Worm (Caenorhabditis elegans) whole organism, mixed stage, embryonic: Measurements from ENCODE around the gene asns-1.

ENCODE experiments used
- elt-1 ChIP-seq: sonication (generic microtip); optimal IDR thresholded peaks from 2 replicates; lab custom pipeline; 2017; ENCODE audit warnings: missing genetic modification characterization, mild to moderate bottlenecking, missing compliant biosample characterization, antibody characterized with exemption, moderate library complexity, borderline replicate concordance; ENCODE audit not compliant: insufficient read depth
- lin-32 ChIP-seq: fragments of 200-800 bp; sonication (Bioruptor generic); optimal IDR thresholded peaks from 2 replicates; lab custom pipeline; 2018; ENCODE audit warnings: mild to moderate bottlenecking, missing genetic modification characterization, missing compliant biosample characterization
- nhr-12 ChIP-seq: fragments of 150-350 bp; optimal IDR thresholded peaks from 2 replicates; lab custom pipeline; 2014; ENCODE audit warnings: missing biosample characterization, missing genetic modification characterization
- sptf-1 ChIP-seq: sonication (generic microtip); optimal IDR thresholded peaks from 2 replicates; lab custom pipeline; 2017; ENCODE audit warnings: mild to moderate bottlenecking, missing genetic modification characterization, moderate library complexity, missing compliant biosample characterization
- ztf-11 ChIP-seq: fragments of 150-350 bp; optimal IDR thresholded peaks from 2 replicates; lab custom pipeline; 2014; ENCODE audit warnings: missing biosample characterization, missing genetic modification characterization

DNA sequence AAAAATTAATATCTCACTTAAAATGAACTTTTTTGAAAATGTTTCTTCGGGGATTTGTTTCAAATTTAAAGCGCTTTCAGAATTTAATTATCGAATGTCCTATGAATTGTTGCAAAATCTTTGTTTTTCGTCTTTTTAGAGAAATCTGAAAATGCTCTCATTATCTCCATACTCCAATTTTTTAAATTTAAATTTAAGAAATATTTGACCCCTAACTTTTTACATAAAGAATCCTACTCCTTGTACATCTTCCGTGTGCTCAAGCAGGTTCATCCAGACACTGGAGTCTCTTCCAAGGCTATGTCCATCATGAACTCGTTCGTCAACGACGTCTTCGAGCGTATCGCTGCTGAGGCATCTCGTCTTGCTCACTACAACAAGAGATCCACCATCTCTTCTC is 9.8 kb upstream of the asns-1 start, which contains the start of gene his-39:
- no peak for TF ChIP-seq elt-1 (tag; lab: Kevin White, UChicago)
- no peak for TF ChIP-seq nhr-12 (tag; lab: Kevin White, UChicago)
- TF ChIP-seq ztf-11 (tag; lab: Kevin White, UChicago), result no peak
- TF ChIP-seq sptf-1 (tag; lab: Kevin White, UChicago), result no peak
- no peak for TF ChIP-seq lin-32 (GFP tag; lab: Kevin White, UChicago)
